Fruit fly (Drosophila melanogaster) whole organism, embryonic: ENCODE measurements around the gene Cpr97Ea.

Source experiments
- Atf3 ChIP-seq: fragments of 200-800 bp; sonication (Bioruptor generic); optimal IDR thresholded peaks from 3 replicates; lab custom pipeline; 2016; ENCODE audit warnings: missing biosample characterization, missing genetic modification characterization
- Atf6 ChIP-seq: fragments of 200-800 bp; sonication (Bioruptor generic); IDR thresholded peaks from 2 replicates; pipeline ENCODE4 v1.3.6; 2022; ENCODE audit warnings: missing biosample characterization, missing genetic modification characterization
- CG10321 ChIP-seq: fragments of 200-800 bp; sonication (Bioruptor generic); IDR thresholded peaks from 2 replicates; pipeline ENCODE4 v1.3.6; 2022; ENCODE audit warnings: missing biosample characterization, missing genetic modification characterization
- CG11504 ChIP-seq: fragments of 200-800 bp; sonication (Bioruptor generic); optimal IDR thresholded peaks from 3 replicates; lab custom pipeline; 2019; ENCODE audit warnings: missing biosample characterization, mild to moderate bottlenecking, missing genetic modification characterization, moderate library complexity
- CG11560 ChIP-seq: fragments of 200-800 bp; sonication (Bioruptor generic); IDR thresholded peaks from 3 replicates; pipeline ENCODE4 v1.3.6; 2022; ENCODE audit warnings: missing biosample characterization, missing genetic modification characterization
- CG12071 ChIP-seq: fragments of 200-800 bp; sonication (Bioruptor generic); optimal IDR thresholded peaks from 3 replicates; lab custom pipeline; 2018; ENCODE audit warnings: missing biosample characterization, mild to moderate bottlenecking, missing genetic modification characterization
- CG13123 ChIP-seq: fragments of 200-800 bp; sonication (Bioruptor generic); optimal IDR thresholded peaks from 2 replicates; lab custom pipeline; 2016; ENCODE audit warnings: missing biosample characterization, missing genetic modification characterization
- CG13894 ChIP-seq: fragments of 200-800 bp; sonication (Bioruptor generic); optimal IDR thresholded peaks from 3 replicates; lab custom pipeline; 2018; ENCODE audit warnings: missing biosample characterization, mild to moderate bottlenecking, missing genetic modification characterization, moderate library complexity
- CG15011 ChIP-seq: fragments of 200-800 bp; sonication (Bioruptor generic); optimal IDR thresholded peaks from 3 replicates; lab custom pipeline; 2018; ENCODE audit warnings: missing biosample characterization, mild to moderate bottlenecking, missing genetic modification characterization
- CG1647 ChIP-seq: fragments of 200-800 bp; sonication (Bioruptor generic); optimal IDR thresholded peaks from 3 replicates; lab custom pipeline; 2016; ENCODE audit warnings: missing biosample characterization, missing genetic modification characterization
- CG17802 ChIP-seq: fragments of 200-800 bp; sonication (Bioruptor generic); optimal IDR thresholded peaks from 2 replicates; lab custom pipeline; 2018; ENCODE audit warnings: missing biosample characterization, mild to moderate bottlenecking, missing genetic modification characterization, moderate library complexity
- CG18619 ChIP-seq: fragments of 200-800 bp; sonication (Bioruptor generic); optimal IDR thresholded peaks from 3 replicates; lab custom pipeline; 2017; ENCODE audit warnings: missing biosample characterization, mild to moderate bottlenecking, missing genetic modification characterization
- CG2202 ChIP-seq: fragments of 200-800 bp; sonication (Bioruptor generic); optimal IDR thresholded peaks from 2 replicates; lab custom pipeline; 2018; ENCODE audit warnings: missing biosample characterization, mild to moderate bottlenecking, missing genetic modification characterization
- CG3726 ChIP-seq: fragments of 200-800 bp; sonication (Bioruptor generic); IDR thresholded peaks from 3 replicates; pipeline ENCODE4, ENCODE4 v1.3.6; 2022; ENCODE audit warnings: missing biosample characterization, missing genetic modification characterization
- CG3838 ChIP-seq: fragments of 200-800 bp; sonication (Bioruptor generic); optimal IDR thresholded peaks from 3 replicates; lab custom pipeline; 2016; ENCODE audit warnings: missing biosample characterization, missing genetic modification characterization
- CG7839 ChIP-seq: fragments of 200-800 bp; sonication (Bioruptor generic); optimal IDR thresholded peaks from 3 replicates; lab custom pipeline; 2018; ENCODE audit warnings: missing biosample characterization, mild to moderate bottlenecking, missing genetic modification characterization, moderate library complexity
- CG8944 ChIP-seq: fragments of 200-800 bp; sonication (Bioruptor generic); optimal IDR thresholded peaks from 3 replicates; lab custom pipeline; 2016; ENCODE audit warnings: missing biosample characterization, missing genetic modification characterization
- CG9932 ChIP-seq: fragments of 200-800 bp; sonication (Bioruptor generic); IDR thresholded peaks from 2 replicates; pipeline ENCODE4 v1.3.6; 2022; ENCODE audit warnings: missing biosample characterization, missing genetic modification characterization
- D ChIP-seq, 2 experiments: fragments of 200-800 bp in 1 of 2; fragments of >200 bp in 1 of 2; sonication (Bioruptor generic) in 1 of 2; optimal IDR thresholded peaks; 2 replicates in 1 of 2; 3 replicates in 1 of 2; lab custom pipeline; 2017; ENCODE audit warnings: mild to moderate bottlenecking in 1 of 2, missing biosample characterization in 1 of 2, missing genetic modification characterization in 1 of 2, missing genetic modification reagents in 1 of 2
- Dbx ChIP-seq: fragments of 200-800 bp; sonication (Bioruptor generic); IDR thresholded peaks from 3 replicates; pipeline ENCODE4 v1.3.6; 2022; ENCODE audit warnings: missing biosample characterization, missing genetic modification characterization
- Dip3 ChIP-seq: fragments of 200-800 bp; sonication (Bioruptor generic); optimal IDR thresholded peaks from 3 replicates; lab custom pipeline; 2016; ENCODE audit warnings: missing biosample characterization, missing genetic modification characterization
- Doc2 ChIP-seq: fragments of 200-800 bp; sonication (Bioruptor generic); IDR thresholded peaks from 2 replicates; pipeline ENCODE4 v1.3.6; 2022; ENCODE audit warnings: missing biosample characterization, missing genetic modification characterization
- Doc3 ChIP-seq: fragments of 200-800 bp; sonication (Bioruptor generic); IDR thresholded peaks from 3 replicates; pipeline ENCODE4 v1.3.6; 2022; ENCODE audit warnings: missing biosample characterization, missing genetic modification characterization; ENCODE audit not compliant: partially characterized antibody
- Drgx ChIP-seq: fragments of 200-800 bp; sonication (Bioruptor generic); IDR thresholded peaks from 2 replicates; pipeline ENCODE4 v1.3.6; 2022; ENCODE audit warnings: missing biosample characterization, missing genetic modification characterization
- ERR ChIP-seq: fragments of 200-800 bp; sonication (Bioruptor generic); optimal IDR thresholded peaks from 2 replicates; lab custom pipeline; 2016; ENCODE audit warnings: missing biosample characterization, missing genetic modification characterization
- H2.0 ChIP-seq: fragments of 200-800 bp; sonication (Bioruptor generic); IDR thresholded peaks from 2 replicates; pipeline ENCODE4 v1.3.6; 2022; ENCODE audit warnings: missing biosample characterization, missing genetic modification characterization
- Hr39 ChIP-seq: fragments of >200 bp; optimal IDR thresholded peaks from 2 replicates; lab custom pipeline; 2017
- Hr51 ChIP-seq, 2 experiments: fragments of 200-800 bp; sonication (Bioruptor generic); optimal IDR thresholded peaks; 2 replicates in 1 of 2; 3 replicates in 1 of 2; lab custom pipeline; 2016 to 2018; ENCODE audit warnings: missing biosample characterization in 2 of 2, missing genetic modification characterization in 2 of 2, mild to moderate bottlenecking in 1 of 2, moderate library complexity in 1 of 2
- Neu2 ChIP-seq: fragments of 200-800 bp; sonication (Bioruptor generic); optimal IDR thresholded peaks from 3 replicates; lab custom pipeline; 2016; ENCODE audit warnings: missing biosample characterization, missing genetic modification characterization, borderline replicate concordance
- al ChIP-seq: fragments of 200-800 bp; sonication (Bioruptor generic); IDR thresholded peaks from 2 replicates; pipeline ENCODE4 v1.3.6; 2022; ENCODE audit warnings: missing biosample characterization, missing genetic modification characterization
- aop ChIP-seq: fragments of 200-800 bp; sonication (Bioruptor generic); IDR thresholded peaks from 2 replicates; pipeline ENCODE4 v1.3.6; 2022; ENCODE audit warnings: missing biosample characterization, missing genetic modification characterization
- btn ChIP-seq: fragments of 200-800 bp; sonication (Bioruptor generic); optimal IDR thresholded peaks from 2 replicates; lab custom pipeline; 2016; ENCODE audit warnings: missing biosample characterization, missing genetic modification characterization
- cato ChIP-seq: fragments of 200-800 bp; sonication (Bioruptor generic); optimal IDR thresholded peaks from 2 replicates; lab custom pipeline; 2016; ENCODE audit warnings: missing biosample characterization, missing genetic modification characterization, borderline replicate concordance
- crol ChIP-seq: fragments of 200-800 bp; sonication (Bioruptor generic); IDR thresholded peaks from 2 replicates; pipeline ENCODE4 v1.3.6; 2022; ENCODE audit warnings: missing biosample characterization, missing genetic modification characterization
- disco-r ChIP-seq: fragments of 200-800 bp; sonication (Bioruptor generic); optimal IDR thresholded peaks from 2 replicates; lab custom pipeline; 2016; ENCODE audit warnings: missing biosample characterization, missing genetic modification characterization
- fd102C ChIP-seq: fragments of 200-800 bp; sonication (Bioruptor generic); optimal IDR thresholded peaks from 2 replicates; lab custom pipeline; 2018; ENCODE audit warnings: missing biosample characterization, mild to moderate bottlenecking, missing genetic modification characterization, moderate library complexity
- grau ChIP-seq: fragments of 200-800 bp; optimal IDR thresholded peaks from 3 replicates; lab custom pipeline; 2019; ENCODE audit warnings: missing biosample characterization, mild to moderate bottlenecking, missing genetic modification characterization, moderate library complexity
- gro ChIP-seq: fragments of 200-800 bp; sonication (Bioruptor generic); optimal IDR thresholded peaks from 2 replicates; lab custom pipeline; 2016; ENCODE audit warnings: missing biosample characterization, missing genetic modification characterization
- ham ChIP-seq: fragments of 200-800 bp; sonication (Bioruptor generic); IDR thresholded peaks from 2 replicates; pipeline ENCODE4 v1.3.6; 2022; ENCODE audit warnings: missing biosample characterization, missing genetic modification characterization
- hb ChIP-seq: fragments of 200-800 bp; sonication (Bioruptor generic); IDR thresholded peaks from 3 replicates; pipeline ENCODE4 v1.3.6; 2022; ENCODE audit warnings: missing biosample characterization, missing genetic modification characterization; ENCODE audit not compliant: partially characterized antibody
- hbn ChIP-seq: fragments of 200-800 bp; sonication (Bioruptor generic); IDR thresholded peaks from 2 replicates; pipeline ENCODE4 v1.3.6; 2022; ENCODE audit warnings: missing biosample characterization, missing genetic modification characterization; ENCODE audit not compliant: partially characterized antibody
- knrl ChIP-seq: fragments of 200-800 bp; sonication (Bioruptor generic); IDR thresholded peaks from 3 replicates; pipeline ENCODE4 v1.3.6; 2022; ENCODE audit warnings: missing biosample characterization, missing genetic modification characterization; ENCODE audit not compliant: partially characterized antibody
- nerfin-1 ChIP-seq: fragments of 200-800 bp; sonication (Bioruptor generic); optimal IDR thresholded peaks from 3 replicates; lab custom pipeline; 2019; ENCODE audit warnings: missing biosample characterization, mild to moderate bottlenecking, missing genetic modification characterization, moderate library complexity
- nerfin-2 ChIP-seq: fragments of 200-800 bp; sonication (Bioruptor generic); IDR thresholded peaks from 2 replicates; pipeline ENCODE4 v1.3.6; 2022; ENCODE audit warnings: missing biosample characterization, missing genetic modification characterization; ENCODE audit not compliant: partially characterized antibody
- org-1 ChIP-seq: fragments of 200-800 bp; sonication (Bioruptor generic); optimal IDR thresholded peaks from 2 replicates; lab custom pipeline; 2017; ENCODE audit warnings: missing biosample characterization, missing genetic modification characterization
- ranshi ChIP-seq: fragments of 200-800 bp; sonication (Bioruptor generic); IDR thresholded peaks from 2 replicates; pipeline ENCODE4 v1.3.6; 2022; ENCODE audit warnings: missing biosample characterization, missing genetic modification characterization
- repo ChIP-seq: fragments of 200-800 bp; sonication (Bioruptor generic); optimal IDR thresholded peaks from 2 replicates; lab custom pipeline; 2016; ENCODE audit warnings: missing biosample characterization, missing genetic modification characterization
- slbo ChIP-seq: fragments of 200-800 bp; sonication (Bioruptor generic); IDR thresholded peaks from 2 replicates; pipeline ENCODE4 v1.3.6; 2022; ENCODE audit warnings: missing biosample characterization, missing genetic modification characterization
- tin ChIP-seq: fragments of 200-800 bp; sonication (Bioruptor generic); optimal IDR thresholded peaks from 3 replicates; lab custom pipeline; 2016; ENCODE audit warnings: missing biosample characterization, missing genetic modification characterization
- tna ChIP-seq: fragments of 200-800 bp; sonication (Bioruptor generic); IDR thresholded peaks from 2 replicates; pipeline ENCODE4 v1.3.6; 2022; ENCODE audit warnings: missing biosample characterization, missing genetic modification characterization; ENCODE audit not compliant: partially characterized antibody
- tx ChIP-seq: fragments of 200-800 bp; sonication (Bioruptor generic); optimal IDR thresholded peaks from 2 replicates; lab custom pipeline; 2016; ENCODE audit warnings: missing biosample characterization, missing genetic modification characterization

The Cpr97Ea gene

dm6 chr3R:27131408-27131807, 43.8 kb upstream of the Cpr97Ea start (continued):
- TF ChIP-seq CG18619 (GFP tag; lab: Kevin White, UChicago) (peak; percentile 43), ham (no peak), cato (GFP tag; lab: Kevin White, UChicago) (no peak), nerfin-1 (tag; lab: Kevin White, UChicago) (no peak), CG1647 (GFP tag; lab: Kevin White, UChicago) (peak; percentile 17), tin (GFP tag; lab: Kevin White, UChicago) (no peak), CG12071 (GFP tag; lab: Kevin White, UChicago) (peak; percentile 66), CG11560 (tag; lab: Robert Waterston, UW) (no peak; the same call in 2 of the 3 replicates), btn (no peak), crol (GFP tag; lab: Robert Waterston, UW) (no peak), ERR (GFP tag; lab: Kevin White, UChicago) (peak; percentile 47), CG7839 (tag; lab: Kevin White, UChicago) (no peak), hb (GFP tag; lab: Robert Waterston, UW) (no peak), knrl (GFP tag; lab: Robert Waterston, UW) (no peak), CG10321 (GFP tag; lab: Robert Waterston, UW) (no peak), hbn (no peak), CG13123 (GFP tag; lab: Kevin White, UChicago) (peak; percentile 8), Neu2 (GFP tag; lab: Kevin White, UChicago) (no peak), CG11504 (tag; lab: Kevin White, UChicago) (no peak), nerfin-2 (no peak), repo (GFP tag; lab: Kevin White, UChicago) (no peak), Doc3 (no peak), CG15011 (GFP tag; lab: Kevin White, UChicago) (peak; percentile 56), disco-r (no peak), Hr51 (GFP tag; optimal IDR thresholded peaks at IDR 0.05; lab: Kevin White, UChicago) (peak in 1 of 2 experiments; percentile 23), D (optimal IDR thresholded peaks at IDR 0.05; lab: Kevin White, UChicago) (no peak), D (GFP tag; optimal IDR thresholded peaks at IDR 0.05; lab: Kevin White, UChicago) (no peak), Atf6 (GFP tag; lab: Robert Waterston, UW) (peak; percentile 84), CG3838 (GFP tag; lab: Kevin White, UChicago) (no peak), grau (tag; lab: Kevin White, UChicago) (peak; percentile 16), slbo (GFP tag; lab: Robert Waterston, UW) (no peak), CG2202 (tag; lab: Kevin White, UChicago) (no peak), CG3726 (GFP tag; lab: Robert Waterston, UW) (no peak), tna (GFP tag; lab: Robert Waterston, UW) (no peak), tx (no peak), Atf3 (no peak), Dbx (GFP tag; lab: Robert Waterston, UW) (peak; percentile 81; the same call in 2 of the 3 replicates), fd102C (GFP tag; lab: Kevin White, UChicago) (no peak), CG9932 (GFP tag; lab: Robert Waterston, UW) (peak; percentile 53), CG8944 (GFP tag; lab: Kevin White, UChicago) (no peak), Hr39 (lab: Kevin White, UChicago) (no peak), aop (GFP tag; lab: Robert Waterston, UW) (no peak), al (GFP tag; lab: Robert Waterston, UW) (no peak), Dip3 (peak; percentile 56), Doc2 (GFP tag; lab: Robert Waterston, UW) (no peak), H2.0 (0 out of 2 replicates have a peak, but pooled peaks have one; percentile 12), Drgx (GFP tag; lab: Robert Waterston, UW) (no peak), gro (peak; percentile 73), ranshi (peak; percentile 9; the same call in 1 of the 2 replicates), CG17802 (no peak), org-1 (GFP tag; lab: Kevin White, UChicago) (peak; percentile 60), CG13894 (tag; lab: Kevin White, UChicago) (peak; percentile 57)
